Fruit fly (Drosophila melanogaster): ENCODE data around the gene CG5001.

The CG5001 gene

DNA sequence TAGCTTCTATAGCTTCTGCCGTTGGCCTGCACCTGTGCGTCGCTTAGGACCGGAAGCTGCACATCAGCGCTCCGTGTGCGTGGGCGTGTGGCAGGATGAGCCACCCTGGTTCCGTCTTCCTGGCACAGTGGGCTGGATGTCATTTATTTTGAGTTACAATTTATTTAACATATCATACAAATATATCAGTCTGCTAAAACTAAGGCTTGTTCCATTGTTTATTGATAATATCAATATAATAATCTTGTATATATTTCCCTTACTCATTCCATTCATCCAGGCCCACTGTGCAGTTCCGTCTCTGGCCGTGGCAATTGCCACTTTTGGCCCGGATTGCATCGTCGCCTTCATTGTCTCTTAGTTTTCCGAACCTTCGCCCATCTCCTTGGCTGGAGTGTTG lies 28.9 kb downstream of the CG5001 start (continued):
- TF ChIP-seq CG1529 (GFP tag; optimal IDR thresholded peaks at IDR 0.05) (peak; percentile 18), Bdp1 (GFP tag; optimal IDR thresholded peaks at IDR 0.05) (no peak), CG1603 (tag; optimal IDR thresholded peaks at IDR 0.05) (peak; percentile 54), otp (GFP tag; IDR thresholded peaks at IDR 0.05) (0 out of 3 replicates have a peak, but pooled peaks have one; percentile 47), pfk (GFP tag; optimal IDR thresholded peaks at IDR 0.05) (no peak), H2.0 (GFP tag; IDR thresholded peaks at IDR 0.05) (0 out of 2 replicates have a peak, but pooled peaks have one; percentile 9), CG14050 (GFP tag; IDR thresholded peaks at IDR 0.05) (peak; percentile 22; the same call in 1 of the 3 replicates), ftz-f1 (GFP tag; optimal IDR thresholded peaks at IDR 0.05) (no peak), bowl (GFP tag; IDR thresholded peaks at IDR 0.05) (no peak), CG2199 (GFP tag; IDR thresholded peaks at IDR 0.05) (no peak), CG42726 (GFP tag; IDR thresholded peaks at IDR 0.05; ENCODE audit: partially characterized antibody) (no peak), CG16813 (GFP tag; IDR thresholded peaks at IDR 0.05; ENCODE audit: partially characterized antibody) (no peak), CG6854 (GFP tag; optimal IDR thresholded peaks at IDR 0.05) (no peak), Gsc (GFP tag; IDR thresholded peaks at IDR 0.05) (0 out of 2 replicates have a peak, but pooled peaks have one; percentile 16), CG8089 (GFP tag; optimal IDR thresholded peaks at IDR 0.05) (no peak), dmrt11E (tag; optimal IDR thresholded peaks at IDR 0.05) (peak; percentile 34), ssp (GFP tag; IDR thresholded peaks at IDR 0.05) (peak; percentile 32; the same call in 1 of the 2 replicates), tap (tag; optimal IDR thresholded peaks at IDR 0.05) (peak; percentile 20), CG12744 (GFP tag; optimal IDR thresholded peaks at IDR 0.05) (no peak), CG6254 (GFP tag; optimal IDR thresholded peaks at IDR 0.05) (peak; percentile 22), Opbp (GFP tag; IDR thresholded peaks at IDR 0.05; ENCODE audit: partially characterized antibody) (no peak), shn (GFP tag; optimal IDR thresholded peaks at IDR 0.05) (no peak), eyg (GFP tag; optimal IDR thresholded peaks at IDR 0.05) (no peak), schlank (tag; optimal IDR thresholded peaks at IDR 0.05) (no peak), Asciz (GFP tag; optimal IDR thresholded peaks at IDR 0.05) (no peak), CG10543 (GFP tag; optimal IDR thresholded peaks at IDR 0.05) (no peak), dm (GFP tag; optimal IDR thresholded peaks at IDR 0.05) (no peak), CG2712 (tag; optimal IDR thresholded peaks at IDR 0.05) (peak; percentile 58), ase (GFP tag; IDR thresholded peaks at IDR 0.05) (peak; percentile 69), CG4617 (GFP tag; optimal IDR thresholded peaks at IDR 0.05; ENCODE audit: borderline replicate concordance) (no peak), jumu (GFP tag; optimal IDR thresholded peaks at IDR 0.05) (no peak), CG12659 (GFP tag; optimal IDR thresholded peaks at IDR 0.05) (peak; percentile 11), Ets97D (GFP tag; optimal IDR thresholded peaks at IDR 0.05) (no peak), ken (GFP tag; IDR thresholded peaks at IDR 0.05) (0 out of 3 replicates have a peak, but pooled peaks have one; percentile 46), CG4282 (GFP tag; optimal IDR thresholded peaks at IDR 0.05) (no peak), corto (GFP tag; optimal IDR thresholded peaks at IDR 0.05) (no peak), Dfd (GFP tag; optimal IDR thresholded peaks at IDR 0.05) (no peak), zen (tag; optimal IDR thresholded peaks at IDR 0.05) (no peak), CG32772 (GFP tag; IDR thresholded peaks at IDR 0.05) (peak; percentile 34; the same call in 1 of the 2 replicates), CG11093 (GFP tag; IDR thresholded peaks at IDR 0.05) (no peak), pb (GFP tag; optimal IDR thresholded peaks at IDR 0.05) (no peak), BtbVII (GFP tag; optimal IDR thresholded peaks at IDR 0.05) (no peak), Oaz (GFP tag; IDR thresholded peaks at IDR 0.05) (no peak; the same call in 1 of the 2 replicates), ttk (GFP tag; IDR thresholded peaks at IDR 0.05) (peak; percentile 49), run (tag; optimal IDR thresholded peaks at IDR 0.05) (no peak), Xbp1 (GFP tag; optimal IDR thresholded peaks at IDR 0.05) (peak; percentile 48), sd (tag; optimal IDR thresholded peaks at IDR 0.05) (no peak), ERR (GFP tag; optimal IDR thresholded peaks at IDR 0.05) (no peak), bsh (GFP tag; optimal IDR thresholded peaks at IDR 0.05) (peak in 1 of 2 experiments; percentile 63), Sry-δ (GFP tag; optimal IDR thresholded peaks at IDR 0.05) (no peak), CG5953 (GFP tag; IDR thresholded peaks at IDR 0.05) (no peak)

All from whole organism, embryonic.